Worm (Caenorhabditis elegans) whole organism, young adult: ENCODE data around the gene sri-62.

Experiments used
- ama-1 ChIP-seq, 3 experiments: fragments of 150-350 bp in 1 of 3; sonication (generic microtip) in 2 of 3; optimal IDR thresholded peaks; 2 replicates each; lab custom pipeline; 2014 to 2018; ENCODE audit warnings: missing biosample characterization in 2 of 3, missing genetic modification characterization in 2 of 3, missing genetic modification reagents in 2 of 3
- cebp-2 ChIP-seq: fragments of 200-800 bp; sonication (Bioruptor generic); IDR thresholded peaks from 2 replicates; pipeline ENCODE4 v1.3.6; 2022; ENCODE audit warnings: missing genetic modification characterization, missing compliant biosample characterization
- ekl-4 ChIP-seq: fragments of 200-800 bp; sonication (Bioruptor generic); IDR thresholded peaks from 2 replicates; pipeline ENCODE4 v1.3.6; 2022; ENCODE audit warnings: missing genetic modification reagents, missing genetic modification characterization, missing compliant biosample characterization
- hrde-1 ChIP-seq: sonication (generic microtip); optimal IDR thresholded peaks from 2 replicates; lab custom pipeline; 2016; ENCODE audit warnings: missing genetic modification characterization, mild to moderate bottlenecking, missing compliant biosample characterization, moderate library complexity, missing genotype, missing genetic modification reagents, borderline replicate concordance
- pha-4 ChIP-seq: fragments of 150-350 bp; sonication (generic microtip); optimal IDR thresholded peaks from 2 replicates; lab custom pipeline; 2014; ENCODE audit warnings: missing biosample characterization, missing genetic modification reagents, missing genetic modification characterization
- repo-1 ChIP-seq: sonication (generic microtip); optimal IDR thresholded peaks from 2 replicates; lab custom pipeline; 2017; ENCODE audit warnings: mild to moderate bottlenecking, missing genetic modification characterization, missing compliant biosample characterization

DNA sequence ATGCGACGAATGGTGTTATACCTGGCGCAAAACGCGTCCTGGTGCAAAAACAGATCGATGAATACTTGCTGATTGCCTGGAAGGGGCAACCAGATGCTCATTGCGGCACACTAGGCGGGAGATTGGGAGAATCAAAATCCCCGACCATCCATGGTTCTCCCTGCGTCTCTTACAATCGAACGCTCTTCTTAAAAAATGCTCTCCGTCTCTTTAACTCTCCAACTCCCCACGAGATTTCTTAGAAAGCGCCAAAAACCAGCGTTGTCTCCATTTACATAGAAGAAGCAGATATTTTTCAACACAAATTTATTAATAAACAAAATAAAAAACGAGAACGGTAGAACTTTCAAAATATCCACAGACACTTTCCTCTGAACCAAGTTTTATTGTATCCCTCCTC, 17.2 kb downstream of the sri-62 start, which contains the start of gene F34D6.1:
- no peak for TF ChIP-seq repo-1
- no peak for TF ChIP-seq ekl-4 (GFP tag; lab: Robert Waterston, UW)
- no peak for TF ChIP-seq ama-1 (optimal IDR thresholded peaks at IDR 0.05; lab: Kevin White, UChicago)
- no peak for TF ChIP-seq ama-1 (GFP tag; optimal IDR thresholded peaks at IDR 0.05; lab: Kevin White, UChicago)
- TF ChIP-seq pha-4 (tag; lab: Kevin White, UChicago): no peak
- no peak for TF ChIP-seq hrde-1 (tag; lab: Kevin White, UChicago)
- TF ChIP-seq cebp-2 (GFP tag; lab: Robert Waterston, UW): no peak
